Fruit fly (Drosophila melanogaster) whole organism, embryonic: ENCODE data around the gene cype.
A peak's percentile ranks its signal among the peaks of the same experiment; 100 is the strongest.

Source experiments
- ATbp ChIP-seq: fragments of 200-800 bp; sonication (Bioruptor generic); optimal IDR thresholded peaks from 2 replicates; lab custom pipeline; 2017; ENCODE audit warnings: missing biosample characterization, mild to moderate bottlenecking, missing genetic modification characterization, missing genetic modification reagents
- CG10366 ChIP-seq: fragments of 200-800 bp; sonication (Bioruptor generic); IDR thresholded peaks from 2 replicates; pipeline ENCODE4 v1.3.6; 2022; ENCODE audit warnings: missing biosample characterization, missing genetic modification characterization
- CG10565 ChIP-seq: fragments of 200-800 bp; sonication (Bioruptor generic); optimal IDR thresholded peaks from 3 replicates; lab custom pipeline; 2016; ENCODE audit warnings: missing biosample characterization, mild to moderate bottlenecking, missing genetic modification characterization
- CG11093 ChIP-seq: fragments of 200-800 bp; sonication (Bioruptor generic); IDR thresholded peaks from 3 replicates; pipeline ENCODE4 v1.3.6; 2022; ENCODE audit warnings: missing biosample characterization, missing genetic modification characterization
- CG12219 ChIP-seq: fragments of 200-800 bp; sonication (Bioruptor generic); optimal IDR thresholded peaks from 3 replicates; lab custom pipeline; 2018; ENCODE audit warnings: missing biosample characterization, mild to moderate bottlenecking, missing genetic modification characterization
- CG12391 ChIP-seq: fragments of 200-800 bp; sonication (Bioruptor generic); optimal IDR thresholded peaks from 3 replicates; lab custom pipeline; 2018; ENCODE audit warnings: missing biosample characterization, mild to moderate bottlenecking, missing genetic modification characterization, moderate library complexity
- CG13287 ChIP-seq: fragments of 200-800 bp; sonication (Bioruptor generic); IDR thresholded peaks from 2 replicates; pipeline ENCODE4 v1.3.6; 2022; ENCODE audit warnings: missing biosample characterization, missing genetic modification characterization; ENCODE audit not compliant: partially characterized antibody
- CG16815 ChIP-seq: fragments of 200-800 bp; sonication (Bioruptor generic); optimal IDR thresholded peaks from 3 replicates; lab custom pipeline; 2017; ENCODE audit warnings: missing biosample characterization, mild to moderate bottlenecking, missing genetic modification characterization
- CG17385 ChIP-seq: fragments of 200-800 bp; sonication (Bioruptor generic); optimal IDR thresholded peaks from 3 replicates; lab custom pipeline; 2018; ENCODE audit warnings: missing biosample characterization, mild to moderate bottlenecking, missing genetic modification characterization
- CG17568 ChIP-seq: fragments of 200-800 bp; sonication (Bioruptor generic); optimal IDR thresholded peaks from 2 replicates; lab custom pipeline; 2018; ENCODE audit warnings: missing biosample characterization, mild to moderate bottlenecking, missing genetic modification characterization, moderate library complexity
- CG17612 ChIP-seq: fragments of 200-800 bp; sonication (Bioruptor generic); IDR thresholded peaks from 2 replicates; pipeline ENCODE4 v1.3.6; 2022; ENCODE audit warnings: missing biosample characterization, missing genetic modification characterization
- CG1832 ChIP-seq: fragments of 200-800 bp; sonication (Bioruptor generic); optimal IDR thresholded peaks from 2 replicates; lab custom pipeline; 2017; ENCODE audit warnings: missing biosample characterization, mild to moderate bottlenecking, missing genetic modification characterization, inconsistent platforms
- CG18764 ChIP-seq: fragments of 200-800 bp; sonication (Bioruptor generic); optimal IDR thresholded peaks from 3 replicates; lab custom pipeline; 2016; ENCODE audit warnings: missing biosample characterization, missing genetic modification characterization
- CG2202 ChIP-seq: fragments of 200-800 bp; sonication (Bioruptor generic); optimal IDR thresholded peaks from 2 replicates; lab custom pipeline; 2018; ENCODE audit warnings: missing biosample characterization, mild to moderate bottlenecking, missing genetic modification characterization
- CG2712 ChIP-seq: fragments of 200-800 bp; optimal IDR thresholded peaks from 3 replicates; lab custom pipeline; 2019; ENCODE audit warnings: missing biosample characterization, mild to moderate bottlenecking, missing genetic modification characterization, moderate library complexity
- CG31441 ChIP-seq: fragments of 200-800 bp; sonication (Bioruptor generic); IDR thresholded peaks from 2 replicates; pipeline ENCODE4 v1.3.6; 2022; ENCODE audit warnings: missing biosample characterization, missing genetic modification characterization
- CG3726 ChIP-seq: fragments of 200-800 bp; sonication (Bioruptor generic); IDR thresholded peaks from 3 replicates; pipeline ENCODE4, ENCODE4 v1.3.6; 2022; ENCODE audit warnings: missing biosample characterization, missing genetic modification characterization
- CG3838 ChIP-seq: fragments of 200-800 bp; sonication (Bioruptor generic); optimal IDR thresholded peaks from 3 replicates; lab custom pipeline; 2016; ENCODE audit warnings: missing biosample characterization, missing genetic modification characterization
- CG6272 ChIP-seq: fragments of 200-800 bp; sonication (Bioruptor generic); IDR thresholded peaks from 2 replicates; pipeline ENCODE4 v1.3.6; 2022; ENCODE audit warnings: missing biosample characterization, missing genetic modification characterization
- CG8359 ChIP-seq: fragments of 200-800 bp; sonication (Bioruptor generic); optimal IDR thresholded peaks from 2 replicates; lab custom pipeline; 2017; ENCODE audit warnings: missing biosample characterization, mild to moderate bottlenecking, missing genetic modification characterization, borderline replicate concordance
- CG9817 ChIP-seq: fragments of 200-800 bp; sonication (Bioruptor generic); optimal IDR thresholded peaks from 2 replicates; lab custom pipeline; 2018; ENCODE audit warnings: missing biosample characterization, mild to moderate bottlenecking, missing genetic modification characterization, moderate library complexity
- Camta ChIP-seq: fragments of 200-800 bp; sonication (Bioruptor generic); optimal IDR thresholded peaks from 2 replicates; lab custom pipeline; 2016; ENCODE audit warnings: missing biosample characterization, missing genetic modification characterization
- Dbx ChIP-seq: fragments of 200-800 bp; sonication (Bioruptor generic); IDR thresholded peaks from 3 replicates; pipeline ENCODE4 v1.3.6; 2022; ENCODE audit warnings: missing biosample characterization, missing genetic modification characterization
- Ets97D ChIP-seq: fragments of 200-800 bp; sonication (Bioruptor generic); optimal IDR thresholded peaks from 3 replicates; lab custom pipeline; 2016; ENCODE audit warnings: missing biosample characterization, missing genetic modification characterization
- Hr78 ChIP-seq, 2 experiments: fragments of 200-800 bp in 1 of 2; fragments of >200 bp in 1 of 2; sonication (Bioruptor generic) in 1 of 2; optimal IDR thresholded peaks; 2 replicates each; lab custom pipeline; 2017 to 2019; ENCODE audit warnings: missing biosample characterization in 2 of 2, missing genetic modification characterization in 2 of 2, mild to moderate bottlenecking in 1 of 2, moderate library complexity in 1 of 2
- Lpt ChIP-seq: fragments of >200 bp; optimal IDR thresholded peaks from 2 replicates; lab custom pipeline; 2018; ENCODE audit warnings: missing biosample characterization, missing genetic modification characterization
- Neu2 ChIP-seq: fragments of 200-800 bp; sonication (Bioruptor generic); optimal IDR thresholded peaks from 3 replicates; lab custom pipeline; 2016; ENCODE audit warnings: missing biosample characterization, missing genetic modification characterization, borderline replicate concordance
- Poxn ChIP-seq: fragments of 200-800 bp; sonication (Bioruptor generic); IDR thresholded peaks from 2 replicates; pipeline ENCODE4 v1.3.6; 2022; ENCODE audit warnings: missing biosample characterization, missing genetic modification characterization
- Taf1 ChIP-seq: fragments of 200-800 bp; sonication (Bioruptor generic); IDR thresholded peaks from 2 replicates; pipeline ENCODE4 v1.3.6; 2022; ENCODE audit warnings: missing biosample characterization, missing genetic modification characterization
- ash1 ChIP-seq: fragments of 200-800 bp; sonication (Bioruptor generic); optimal IDR thresholded peaks from 2 replicates; lab custom pipeline; 2018; ENCODE audit warnings: missing biosample characterization, mild to moderate bottlenecking, missing genetic modification characterization
- az2 ChIP-seq: fragments of 200-800 bp; sonication (Bioruptor generic); optimal IDR thresholded peaks from 3 replicates; lab custom pipeline; 2016; ENCODE audit warnings: missing biosample characterization, missing genetic modification characterization
- chm ChIP-seq: fragments of 200-800 bp; sonication (Bioruptor generic); IDR thresholded peaks from 2 replicates; pipeline ENCODE4 v1.3.6; 2022; ENCODE audit warnings: missing biosample characterization, missing genetic modification characterization
- da ChIP-seq: fragments of 200-800 bp; sonication (Bioruptor generic); optimal IDR thresholded peaks from 2 replicates; lab custom pipeline; 2016; ENCODE audit warnings: missing biosample characterization, missing genetic modification characterization
- dm ChIP-seq: fragments of 200-800 bp; sonication (Bioruptor generic); optimal IDR thresholded peaks from 3 replicates; lab custom pipeline; 2016; ENCODE audit warnings: missing biosample characterization, missing genetic modification characterization
- dpn ChIP-seq, 2 experiments: fragments of 200-800 bp; sonication (Bioruptor generic); optimal IDR thresholded peaks; 3 replicates each; lab custom pipeline; 2016; ENCODE audit warnings: missing biosample characterization in 2 of 2, missing genetic modification characterization in 2 of 2
- dysf ChIP-seq: fragments of 200-800 bp; sonication (Bioruptor generic); IDR thresholded peaks from 3 replicates; pipeline ENCODE4 v1.3.6; 2022; ENCODE audit warnings: missing biosample characterization, missing genetic modification characterization
- en ChIP-seq: fragments of 200-800 bp; sonication (Bioruptor generic); optimal IDR thresholded peaks from 2 replicates; lab custom pipeline; 2016; ENCODE audit warnings: missing biosample characterization, missing genetic modification characterization
- fru ChIP-seq: fragments of >200 bp; optimal IDR thresholded peaks from 2 replicates; lab custom pipeline; 2017
- fu2 ChIP-seq: fragments of 200-800 bp; sonication (Bioruptor generic); optimal IDR thresholded peaks from 2 replicates; lab custom pipeline; 2016; ENCODE audit warnings: missing biosample characterization, missing genetic modification characterization
- gcm2 ChIP-seq: fragments of 200-800 bp; sonication (Bioruptor generic); optimal IDR thresholded peaks from 2 replicates; lab custom pipeline; 2016; ENCODE audit warnings: missing biosample characterization, missing genetic modification characterization
- grn ChIP-seq: fragments of 200-800 bp; sonication (Bioruptor generic); optimal IDR thresholded peaks from 3 replicates; lab custom pipeline; 2017; ENCODE audit warnings: missing biosample characterization, missing genetic modification characterization
- gro ChIP-seq: fragments of 200-800 bp; sonication (Bioruptor generic); optimal IDR thresholded peaks from 2 replicates; lab custom pipeline; 2016; ENCODE audit warnings: missing biosample characterization, missing genetic modification characterization
- insv ChIP-seq, 2 experiments: fragments of 200-800 bp; sonication (Bioruptor generic); optimal IDR thresholded peaks; 3 replicates each; lab custom pipeline; 2016 to 2018; ENCODE audit warnings: missing biosample characterization in 2 of 2, missing genetic modification characterization in 2 of 2
- luna ChIP-seq: fragments of 200-800 bp; sonication (Bioruptor generic); optimal IDR thresholded peaks from 2 replicates; lab custom pipeline; 2016; ENCODE audit warnings: missing biosample characterization, missing genetic modification characterization
- maf-S ChIP-seq: fragments of 200-800 bp; sonication (Bioruptor generic); optimal IDR thresholded peaks from 2 replicates; lab custom pipeline; 2016; ENCODE audit warnings: missing biosample characterization, missing genetic modification characterization
- onecut ChIP-seq: fragments of 200-800 bp; sonication (Bioruptor generic); IDR thresholded peaks from 2 replicates; pipeline ENCODE4 v1.3.6; 2022; ENCODE audit warnings: missing biosample characterization, missing genetic modification characterization
- scrt ChIP-seq: fragments of 200-800 bp; sonication (Bioruptor generic); optimal IDR thresholded peaks from 2 replicates; lab custom pipeline; 2018; ENCODE audit warnings: missing biosample characterization, mild to moderate bottlenecking, missing genetic modification characterization, moderate library complexity
- stc ChIP-seq: fragments of 200-800 bp; sonication (Bioruptor generic); IDR thresholded peaks from 2 replicates; pipeline ENCODE4 v1.3.6; 2022; ENCODE audit warnings: missing biosample characterization, missing genetic modification characterization
- stwl ChIP-seq: fragments of 200-800 bp; sonication (Bioruptor generic); optimal IDR thresholded peaks from 3 replicates; lab custom pipeline; 2018; ENCODE audit warnings: missing biosample characterization, mild to moderate bottlenecking, missing genetic modification characterization, moderate library complexity
- usp ChIP-seq: fragments of >200 bp; optimal IDR thresholded peaks from 2 replicates; lab custom pipeline; 2017; ENCODE audit warnings: missing biosample characterization, missing genetic modification characterization
- yki ChIP-seq: fragments of >200 bp; optimal IDR thresholded peaks from 3 replicates; lab custom pipeline; 2018

cype gene

DNA sequence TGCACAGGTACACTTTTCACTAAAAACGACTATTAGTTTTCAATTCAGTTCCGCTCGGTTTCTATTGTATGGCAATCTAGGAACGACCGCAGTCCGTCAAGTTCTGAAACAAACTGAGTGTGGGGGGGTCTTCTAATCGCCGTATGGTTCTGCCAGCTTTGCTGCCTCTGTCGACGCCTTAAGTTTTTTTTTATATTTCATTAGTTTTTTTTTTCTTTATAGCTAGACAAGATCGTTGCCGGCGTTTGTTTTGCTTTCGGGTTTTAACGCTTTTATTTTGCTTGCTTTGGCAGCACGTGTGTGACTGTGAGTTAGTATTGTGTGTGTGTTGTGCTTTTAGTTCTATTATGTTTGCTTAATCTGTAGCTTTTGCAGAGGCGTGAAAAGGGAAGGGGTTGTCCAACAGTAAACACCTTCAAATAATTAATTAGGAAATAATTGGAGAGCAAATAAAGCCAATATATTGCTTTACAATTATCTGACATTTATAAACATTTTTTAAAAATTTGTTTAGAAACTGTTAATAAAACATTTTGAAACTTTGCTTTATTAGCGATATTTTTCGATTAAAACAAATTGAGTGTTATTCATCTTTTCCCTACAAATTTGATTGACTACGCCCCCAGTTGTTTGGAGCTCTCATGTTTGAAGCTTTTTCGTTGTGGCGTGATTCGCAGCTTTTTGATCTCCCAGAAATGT lies 15.2 kb downstream of the cype start, which contains the start of gene Acsf2 (continued):
- peak; percentile 94 for TF ChIP-seq CG6272 (GFP tag; lab: Robert Waterston, UW)
- TF ChIP-seq dm: peak; percentile 86
- peak; percentile 41 for TF ChIP-seq CG8359 (GFP tag; lab: Kevin White, UChicago)
- peak; percentile 91 for TF ChIP-seq stc (GFP tag; lab: Robert Waterston, UW)
- peak; percentile 95 for TF ChIP-seq CG16815 (GFP tag; lab: Kevin White, UChicago)
- TF ChIP-seq CG12219 (GFP tag; lab: Kevin White, UChicago): peak; percentile 85
- TF ChIP-seq CG17568 (GFP tag; lab: Kevin White, UChicago): peak; percentile 86
- peak; percentile 93 for TF ChIP-seq Camta (GFP tag; lab: Kevin White, UChicago)
- TF ChIP-seq Ets97D (GFP tag; lab: Kevin White, UChicago): peak; percentile 73
- no peak for TF ChIP-seq CG10565 (GFP tag; lab: Kevin White, UChicago)
- peak; percentile 95 to 96 for TF ChIP-seq dpn (GFP tag; optimal IDR thresholded peaks at IDR 0.05; lab: Kevin White, UChicago)
- peak; percentile 98 for TF ChIP-seq fu2 (GFP tag; lab: Kevin White, UChicago)
- peak; percentile 50 for TF ChIP-seq grn (GFP tag; lab: Kevin White, UChicago)
- peak; percentile 95 for TF ChIP-seq CG12391
- peak; percentile 94 for TF ChIP-seq CG17612
- TF ChIP-seq az2: peak; percentile 80
- peak; percentile 24 to 56 for TF ChIP-seq insv (GFP tag; optimal IDR thresholded peaks at IDR 0.05; lab: Kevin White, UChicago)
- no peak for TF ChIP-seq fru (lab: Kevin White, UChicago)
- peak; percentile 89 for TF ChIP-seq CG3838 (GFP tag; lab: Kevin White, UChicago)
- TF ChIP-seq CG2712 (tag; lab: Kevin White, UChicago): peak; percentile 92
- peak; percentile 70 for TF ChIP-seq onecut (GFP tag; lab: Robert Waterston, UW)
- TF ChIP-seq ATbp (GFP tag; lab: Kevin White, UChicago): peak; percentile 60
- no peak for TF ChIP-seq stwl (tag; lab: Kevin White, UChicago)
- TF ChIP-seq CG31441 (GFP tag; lab: Robert Waterston, UW): peak; percentile 91
- TF ChIP-seq da (GFP tag; lab: Kevin White, UChicago): peak; percentile 79
- peak; percentile 99 for TF ChIP-seq dysf (GFP tag; lab: Robert Waterston, UW)
- no peak for TF ChIP-seq Hr78 (GFP tag; optimal IDR thresholded peaks at IDR 0.05; lab: Kevin White, UChicago)
- TF ChIP-seq chm (GFP tag; lab: Robert Waterston, UW): peak; percentile 43; the same call in 1 of the 2 replicates
- TF ChIP-seq usp (GFP tag; lab: Kevin White, UChicago): no peak
- TF ChIP-seq gcm2: peak; percentile 63
- peak; percentile 76; the same call in 1 of the 3 replicates for TF ChIP-seq CG3726 (GFP tag; lab: Robert Waterston, UW)
- peak; percentile 81 for TF ChIP-seq CG18764 (GFP tag; lab: Kevin White, UChicago)
- TF ChIP-seq CG17385: peak; percentile 90
- TF ChIP-seq scrt (GFP tag; lab: Kevin White, UChicago): peak; percentile 95
- peak; percentile 95 for TF ChIP-seq Poxn (GFP tag; lab: Robert Waterston, UW)
- TF ChIP-seq CG11093 (GFP tag; lab: Robert Waterston, UW): peak; percentile 87
- TF ChIP-seq ash1: peak; percentile 71
- peak; percentile 29 for TF ChIP-seq Neu2 (GFP tag; lab: Kevin White, UChicago)
- no peak; the same call in 1 of the 2 replicates for TF ChIP-seq CG13287 (GFP tag; lab: Robert Waterston, UW)
- peak; percentile 91 for TF ChIP-seq CG10366 (GFP tag; lab: Robert Waterston, UW)
- TF ChIP-seq Lpt: no peak
- peak; percentile 95 for TF ChIP-seq maf-S (GFP tag; lab: Kevin White, UChicago)
- peak; percentile 99 for TF ChIP-seq Dbx (GFP tag; lab: Robert Waterston, UW)
- no peak for TF ChIP-seq CG2202 (tag; lab: Kevin White, UChicago)
- TF ChIP-seq CG9817 (tag; lab: Kevin White, UChicago): peak; percentile 98
- TF ChIP-seq en (GFP tag; lab: Kevin White, UChicago): peak; percentile 79
- TF ChIP-seq gro: peak; percentile 97
- TF ChIP-seq luna: peak; percentile 92
- peak; percentile 96 for TF ChIP-seq Taf1 (GFP tag; lab: Robert Waterston, UW)
- no peak for TF ChIP-seq CG1832
- TF ChIP-seq yki: no peak
